Worm (Caenorhabditis elegans): ENCODE results near the gene Y42H9AR.1.

The Y42H9AR.1 gene

DNA sequence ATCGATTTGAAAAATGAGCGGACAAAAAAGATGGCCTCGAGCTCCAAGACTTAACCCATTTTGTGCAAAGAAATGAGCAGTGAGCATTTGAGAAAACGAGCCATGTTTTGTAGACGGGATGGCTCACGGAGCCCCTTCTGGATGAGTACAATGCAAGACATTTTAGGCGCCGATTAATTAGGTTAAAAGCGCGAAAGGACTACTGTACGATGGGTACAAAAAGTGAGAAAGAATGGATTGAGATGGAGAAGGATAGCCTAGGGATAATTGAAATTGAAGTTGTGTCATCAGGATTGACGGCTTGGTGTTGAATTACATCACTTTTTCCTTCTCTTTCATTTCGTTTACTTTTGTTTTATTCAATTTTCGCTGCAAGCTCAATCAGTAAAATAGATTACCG, 32.4 kb upstream of the Y42H9AR.1 start:
- TF ChIP-seq F10E7.11 (tag; optimal IDR thresholded peaks at IDR 0.05), result no peak
- no peak for TF ChIP-seq egrh-3 (GFP tag; IDR thresholded peaks at IDR 0.05)
- no peak for TF ChIP-seq B0019.2 (GFP tag; conservative IDR thresholded peaks at IDR 0.05)
- no peak for TF ChIP-seq sptf-2 (GFP tag; optimal IDR thresholded peaks at IDR 0.05)
- TF ChIP-seq nfyb-1 (GFP tag; IDR thresholded peaks at IDR 0.05), result no peak
- no peak for TF ChIP-seq dpff-1 (tag; optimal IDR thresholded peaks at IDR 0.05)
- no peak for TF ChIP-seq lag-1 (GFP tag; IDR thresholded peaks at IDR 0.05)

DNA sequence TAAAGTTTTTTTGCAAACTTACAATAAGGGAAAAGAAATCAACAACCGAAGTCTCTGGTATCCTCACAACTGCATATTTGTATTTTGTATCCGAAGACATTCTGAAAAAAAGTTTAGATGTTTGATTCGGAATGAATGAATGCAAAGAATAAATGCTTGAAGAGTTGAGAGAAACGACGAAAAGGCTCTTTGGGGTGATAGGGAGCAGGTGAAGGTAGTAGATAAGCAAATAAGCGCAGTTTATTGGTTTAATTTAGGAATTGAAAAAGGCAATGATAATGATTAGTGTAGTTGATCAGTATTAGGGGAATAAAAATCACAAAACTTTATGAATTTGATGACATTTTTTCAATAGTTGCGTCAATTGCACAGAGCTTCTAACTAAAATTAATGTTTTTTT, 26.6 kb upstream of the Y42H9AR.1 start, which contains the start of gene nsy-7:
Gene nsy-7, minus strand, starts transcription at position 101 of the 400 bp plus-strand sequence.
- TF ChIP-seq rpc-1 (optimal IDR thresholded peaks at IDR 0.05) (no peak), rpc-1 (tag; optimal IDR thresholded peaks at IDR 0.05) (no peak), B0261.1 (tag; optimal IDR thresholded peaks at IDR 0.05) (no peak), D2030.7 (GFP tag; IDR thresholded peaks at IDR 0.05) (no peak), ztf-25 (GFP tag; IDR thresholded peaks at IDR 0.05) (no peak)

DNA sequence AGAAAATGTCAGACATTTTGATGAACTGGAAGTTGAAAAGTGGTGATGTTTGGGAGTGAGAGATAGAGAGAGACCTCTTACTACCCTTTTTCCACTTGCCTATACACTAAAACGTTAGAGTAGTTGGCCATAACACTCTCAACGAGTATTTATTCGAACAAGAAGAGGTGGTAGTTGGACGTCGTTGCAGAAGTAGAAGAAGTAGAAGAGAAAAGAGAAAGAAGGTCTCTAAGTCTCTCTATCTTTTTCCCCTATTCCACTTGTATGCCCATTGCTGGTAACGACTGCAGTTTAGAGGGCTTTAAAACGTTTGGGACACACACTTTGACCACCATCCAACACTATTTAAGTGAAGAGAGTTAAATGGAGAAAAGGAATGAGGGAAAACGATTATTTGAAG, 21.7 kb upstream of the Y42H9AR.1 start:
- TF ChIP-seq ets-4 (GFP tag; optimal IDR thresholded peaks at IDR 0.05), result no peak
- no peak for TF ChIP-seq hlh-12 (tag; optimal IDR thresholded peaks at IDR 0.05)
- TF ChIP-seq Y53G8AR.9 (GFP tag; conservative IDR thresholded peaks at IDR 0.05), result no peak
- TF ChIP-seq T07F8.4 (tag; optimal IDR thresholded peaks at IDR 0.05), result no peak
- no peak for TF ChIP-seq F23B12.7 (tag; optimal IDR thresholded peaks at IDR 0.05; ENCODE audit: insufficient read depth)
- no peak for TF ChIP-seq chd-7 (tag; optimal IDR thresholded peaks at IDR 0.05)
- no peak for TF ChIP-seq ztf-6 (GFP tag; IDR thresholded peaks at IDR 0.05)
- TF ChIP-seq mes-4 (tag; optimal IDR thresholded peaks at IDR 0.05), result no peak
- no peak for TF ChIP-seq somi-1 (GFP tag; optimal IDR thresholded peaks at IDR 0.05)
- no peak for TF ChIP-seq xnd-1 (tag; optimal IDR thresholded peaks at IDR 0.05)
- no peak for TF ChIP-seq C06A6.2 (GFP tag; conservative IDR thresholded peaks at IDR 0.05)
- no peak for TF ChIP-seq nfya-1 (tag; optimal IDR thresholded peaks at IDR 0.05; ENCODE audit: borderline replicate concordance, insufficient read depth)
- no peak for TF ChIP-seq B0019.2 (GFP tag; conservative IDR thresholded peaks at IDR 0.05)
- TF ChIP-seq die-1 (tag; optimal IDR thresholded peaks at IDR 0.05), result no peak
- no peak for TF ChIP-seq ama-1 (optimal IDR thresholded peaks at IDR 0.05)
- no peak for TF ChIP-seq ama-1 (GFP tag; optimal IDR thresholded peaks at IDR 0.05)

DNA sequence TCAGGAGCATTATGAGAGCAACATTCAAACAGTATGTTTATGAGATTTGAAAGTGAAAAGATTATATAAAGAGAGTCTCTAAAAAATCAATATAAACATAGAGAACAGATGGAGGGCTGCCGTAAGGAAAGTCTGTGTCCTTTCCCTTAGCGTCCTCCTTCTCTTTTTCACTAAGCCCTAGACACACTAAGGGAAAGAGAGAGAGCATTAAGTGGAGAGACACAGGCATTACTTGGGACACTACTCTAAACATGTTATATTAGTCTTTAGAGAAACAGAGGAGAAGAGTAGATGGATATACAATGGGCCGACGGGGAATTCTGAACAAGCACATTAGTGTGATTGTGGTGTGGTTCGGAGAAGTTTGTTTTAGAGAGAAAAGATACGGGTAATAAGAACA, 16.8 kb upstream of the Y42H9AR.1 start:
- TF ChIP-seq nhr-120 (GFP tag; IDR thresholded peaks at IDR 0.05) (no peak), tbp1 (GFP tag; optimal IDR thresholded peaks at IDR 0.05) (no peak), mcd-1 (GFP tag; IDR thresholded peaks at IDR 0.05) (no peak), let-526 (GFP tag; IDR thresholded peaks at IDR 0.05) (no peak), nfyb-1 (GFP tag; IDR thresholded peaks at IDR 0.05) (no peak), nhr-90 (tag; optimal IDR thresholded peaks at IDR 0.05) (no peak), ztf-25 (GFP tag; IDR thresholded peaks at IDR 0.05) (no peak), athp-1 (tag; optimal IDR thresholded peaks at IDR 0.05) (no peak), rcor-1 (GFP tag; IDR thresholded peaks at IDR 0.05) (no peak), F55B11.4 (tag; optimal IDR thresholded peaks at IDR 0.05; ENCODE audit: borderline replicate concordance, insufficient read depth) (no peak), sea-2 (GFP tag; IDR thresholded peaks at IDR 0.05) (no peak), xnd-1 (tag; optimal IDR thresholded peaks at IDR 0.05) (no peak), lin-40 (tag; optimal IDR thresholded peaks at IDR 0.05) (no peak), F23B12.7 (tag; optimal IDR thresholded peaks at IDR 0.05; ENCODE audit: insufficient read depth) (no peak)
